Fruit fly (Drosophila melanogaster): ENCODE data around the gene CG11634.

CG11634 gene

dm6 chr2L:21877006-21877405, 39.1 kb upstream of the CG11634 start:
- TF ChIP-seq Mnt (GFP tag; optimal IDR thresholded peaks at IDR 0.05) (no peak), CG33017 (tag; optimal IDR thresholded peaks at IDR 0.05) (no peak), CG5204 (GFP tag; optimal IDR thresholded peaks at IDR 0.05) (no peak), CG14711 (tag; optimal IDR thresholded peaks at IDR 0.05) (no peak), tj (GFP tag; optimal IDR thresholded peaks at IDR 0.05) (no peak)

DNA sequence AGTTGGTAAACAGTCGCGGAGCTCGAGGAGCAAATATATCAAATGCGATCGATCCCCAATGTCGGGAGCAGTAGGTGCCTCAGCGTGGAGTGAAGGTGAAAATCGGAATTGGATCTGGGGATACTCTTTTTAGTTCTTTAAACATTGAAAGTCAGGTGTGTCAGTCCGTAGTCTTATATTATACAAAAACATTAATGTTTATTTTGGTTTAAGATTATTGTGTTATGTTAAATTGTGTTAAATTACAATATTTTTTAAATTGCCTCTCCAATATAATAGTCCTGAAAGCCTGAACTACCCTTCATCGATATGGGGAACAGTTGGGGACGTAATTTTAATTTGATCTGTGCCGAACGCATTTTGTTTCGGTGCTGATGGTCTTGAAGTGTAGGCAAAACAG, 36.7 kb upstream of the CG11634 start:
- TF ChIP-seq Hr96 (GFP tag; optimal IDR thresholded peaks at IDR 0.05) = no peak
- TF ChIP-seq ovo (GFP tag; optimal IDR thresholded peaks at IDR 0.05) = no peak
- no peak for TF ChIP-seq CG12768 (GFP tag; optimal IDR thresholded peaks at IDR 0.05)
- no peak for TF ChIP-seq Crg-1 (GFP tag; optimal IDR thresholded peaks at IDR 0.05)

dm6 chr2L:21881504-21882124, 34.5 kb upstream of the CG11634 start:
- no peak for TF ChIP-seq toe (GFP tag; optimal IDR thresholded peaks at IDR 0.05)
- no peak for TF ChIP-seq bab1 (GFP tag; optimal IDR thresholded peaks at IDR 0.05)
- TF ChIP-seq cnc (optimal IDR thresholded peaks at IDR 0.05) = no peak
- TF ChIP-seq ovo (GFP tag; optimal IDR thresholded peaks at IDR 0.05) = no peak

dm6 chr2L:21885502-21885901, 30.6 kb upstream of the CG11634 start:
- TF ChIP-seq cic (GFP tag; optimal IDR thresholded peaks at IDR 0.05) (no peak), cnc (optimal IDR thresholded peaks at IDR 0.05) (no peak), CG1620 (GFP tag; optimal IDR thresholded peaks at IDR 0.05) (no peak), pad (GFP tag; optimal IDR thresholded peaks at IDR 0.05) (no peak), toe (GFP tag; optimal IDR thresholded peaks at IDR 0.05) (no peak), tj (GFP tag; optimal IDR thresholded peaks at IDR 0.05) (no peak), Crg-1 (GFP tag; optimal IDR thresholded peaks at IDR 0.05) (no peak), Mnt (GFP tag; optimal IDR thresholded peaks at IDR 0.05) (no peak), kay (GFP tag; ENCODE audit: borderline replicate concordance) (no peak), bab1 (GFP tag; optimal IDR thresholded peaks at IDR 0.05) (no peak), CG5204 (GFP tag; optimal IDR thresholded peaks at IDR 0.05) (no peak), CG33017 (tag; optimal IDR thresholded peaks at IDR 0.05) (no peak)

DNA sequence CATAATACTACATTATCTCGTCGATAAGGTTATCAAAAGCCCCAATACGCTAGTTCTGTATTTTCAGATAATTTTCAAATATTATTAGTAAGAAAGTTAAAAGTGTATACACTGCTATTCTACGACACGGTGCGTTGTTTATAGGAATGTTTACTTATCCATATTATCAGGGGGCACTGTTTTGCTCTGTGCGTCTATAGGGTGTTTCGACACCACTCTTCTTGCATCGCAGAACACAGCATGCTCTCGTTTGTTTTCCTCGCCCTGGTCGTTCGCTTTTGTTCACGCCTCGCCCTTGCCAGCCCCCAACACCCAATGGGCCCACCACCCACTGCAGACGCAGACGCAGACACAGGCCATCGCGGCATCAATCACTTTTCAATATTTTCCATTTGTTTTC, 29.8 kb upstream of the CG11634 start:
- TF ChIP-seq Mnt (GFP tag; optimal IDR thresholded peaks at IDR 0.05) (no peak), CG33017 (tag; optimal IDR thresholded peaks at IDR 0.05) (no peak), CG12768 (GFP tag; optimal IDR thresholded peaks at IDR 0.05) (no peak), Hr96 (GFP tag; optimal IDR thresholded peaks at IDR 0.05) (no peak), toe (GFP tag; optimal IDR thresholded peaks at IDR 0.05) (no peak), CG5204 (GFP tag; optimal IDR thresholded peaks at IDR 0.05) (no peak), tj (GFP tag; optimal IDR thresholded peaks at IDR 0.05) (no peak), ovo (GFP tag; optimal IDR thresholded peaks at IDR 0.05) (no peak), Clk (GFP tag; optimal IDR thresholded peaks at IDR 0.05) (no peak), CG1620 (GFP tag; optimal IDR thresholded peaks at IDR 0.05) (no peak)

dm6 chr2L:21887582-21887981, 28.5 kb upstream of the CG11634 start:
- TF ChIP-seq tj (GFP tag; optimal IDR thresholded peaks at IDR 0.05) = peak; percentile 73
- TF ChIP-seq Hr96 (GFP tag; optimal IDR thresholded peaks at IDR 0.05) = no peak
- no peak for TF ChIP-seq Clk (GFP tag; optimal IDR thresholded peaks at IDR 0.05)
- TF ChIP-seq Mnt (GFP tag; optimal IDR thresholded peaks at IDR 0.05) = no peak
- no peak for TF ChIP-seq CG7101 (tag; optimal IDR thresholded peaks at IDR 0.05)
- TF ChIP-seq CG14711 (tag; optimal IDR thresholded peaks at IDR 0.05) = no peak
- TF ChIP-seq pad (GFP tag; optimal IDR thresholded peaks at IDR 0.05) = no peak
- TF ChIP-seq CG5204 (GFP tag; optimal IDR thresholded peaks at IDR 0.05) = no peak

DNA sequence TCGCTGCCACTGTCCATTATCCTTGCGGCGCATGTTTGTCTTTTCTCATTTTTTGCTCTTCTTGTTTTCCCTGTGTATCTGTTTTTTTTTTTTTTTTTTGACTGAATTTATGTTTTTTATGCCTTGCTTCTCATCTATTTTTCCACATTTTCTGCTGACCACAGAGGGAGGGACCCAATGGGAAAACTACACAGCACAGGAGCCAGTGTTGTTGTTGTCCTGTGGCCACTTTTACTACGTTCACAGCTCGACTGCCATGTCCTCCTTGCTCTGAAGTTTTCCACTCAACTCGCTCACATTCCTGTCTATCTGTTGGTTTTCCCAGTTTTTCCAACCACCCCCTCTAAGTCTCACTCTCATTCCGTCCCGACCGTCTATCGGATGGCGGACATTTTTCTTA, 25.9 kb upstream of the CG11634 start:
- TF ChIP-seq Crg-1 (GFP tag; optimal IDR thresholded peaks at IDR 0.05) (no peak), Hr96 (GFP tag; optimal IDR thresholded peaks at IDR 0.05) (no peak)

DNA sequence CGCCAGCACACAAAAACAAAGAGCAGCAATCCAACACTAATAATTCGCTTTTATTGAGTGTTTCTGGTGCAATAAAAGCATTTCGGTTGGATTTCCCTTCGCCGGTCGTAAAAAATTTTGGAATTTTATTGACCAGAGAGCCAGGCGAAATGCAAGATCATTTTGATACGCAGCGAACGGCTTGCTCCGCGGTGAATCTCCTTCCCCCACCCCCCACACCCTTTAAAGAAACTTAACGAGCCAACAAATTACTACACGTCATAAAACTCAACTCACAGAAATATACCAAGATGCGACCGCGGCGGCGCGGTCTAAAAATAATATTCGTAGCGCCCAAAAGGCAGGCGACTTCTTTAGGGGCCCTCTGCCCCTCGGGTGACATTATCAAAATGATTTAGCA, 20.1 kb upstream of the CG11634 start:
- TF ChIP-seq Crg-1 (GFP tag; optimal IDR thresholded peaks at IDR 0.05) (no peak), tj (GFP tag; optimal IDR thresholded peaks at IDR 0.05) (no peak), Mnt (GFP tag; optimal IDR thresholded peaks at IDR 0.05) (no peak), Clk (GFP tag; optimal IDR thresholded peaks at IDR 0.05) (no peak), CG12768 (GFP tag; optimal IDR thresholded peaks at IDR 0.05) (no peak), pad (GFP tag; optimal IDR thresholded peaks at IDR 0.05) (no peak), cnc (optimal IDR thresholded peaks at IDR 0.05) (no peak)

DNA sequence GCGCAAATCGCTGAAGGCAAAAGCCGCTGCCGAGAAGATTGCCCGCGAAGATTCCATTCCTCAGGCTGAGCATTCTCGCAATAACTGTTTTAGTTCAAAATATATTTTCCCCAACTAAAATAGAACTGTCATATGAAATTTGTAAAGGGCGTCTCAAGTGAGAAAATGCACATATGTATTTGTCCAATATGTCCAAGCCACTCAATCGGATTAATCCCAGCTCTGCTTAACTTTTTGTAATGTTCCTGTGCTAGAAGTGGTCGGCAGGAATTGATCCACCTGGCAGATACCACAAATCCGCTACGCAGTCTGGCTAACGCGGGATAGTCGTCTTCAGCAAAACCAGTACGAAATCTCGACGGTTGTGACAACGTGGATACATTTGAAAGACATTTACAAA, 17.9 kb upstream of the CG11634 start, which contains the start of gene CG11629:
TSS of gene CG11629 (minus strand) at position 101 of the 400 bp plus-strand sequence.
- TF ChIP-seq cic (GFP tag; optimal IDR thresholded peaks at IDR 0.05) (no peak), CG12768 (GFP tag; optimal IDR thresholded peaks at IDR 0.05) (no peak), toe (GFP tag; optimal IDR thresholded peaks at IDR 0.05) (no peak), ovo (GFP tag; optimal IDR thresholded peaks at IDR 0.05) (no peak), CG7101 (tag; optimal IDR thresholded peaks at IDR 0.05) (no peak), Hr96 (GFP tag; optimal IDR thresholded peaks at IDR 0.05) (no peak), tj (GFP tag; optimal IDR thresholded peaks at IDR 0.05) (no peak), Clk (GFP tag; optimal IDR thresholded peaks at IDR 0.05) (no peak), Crg-1 (GFP tag; optimal IDR thresholded peaks at IDR 0.05) (no peak), CG33017 (tag; optimal IDR thresholded peaks at IDR 0.05) (no peak)
